Fruit fly (Drosophila melanogaster): ENCODE measurements around the gene Ilp2.

The Ilp2 gene

dm6 chr3L:9776804-9777393, 22.6 kb upstream of the Ilp2 start:
- TF ChIP-seq CG4328 (GFP tag; optimal IDR thresholded peaks at IDR 0.05) (no peak), Ets97D (GFP tag; optimal IDR thresholded peaks at IDR 0.05) (no peak), Xrp1 (GFP tag; IDR thresholded peaks at IDR 0.05) (no peak), CG9797 (GFP tag; optimal IDR thresholded peaks at IDR 0.05) (no peak), CG18764 (GFP tag; optimal IDR thresholded peaks at IDR 0.05) (no peak), H15 (GFP tag; IDR thresholded peaks at IDR 0.05) (no peak), CG5953 (GFP tag; IDR thresholded peaks at IDR 0.05) (no peak), vvl (GFP tag; IDR thresholded peaks at IDR 0.05) (no peak), CG3995 (GFP tag; optimal IDR thresholded peaks at IDR 0.05) (peak; percentile 71), zfh1 (GFP tag; IDR thresholded peaks at IDR 0.05) (0 out of 3 replicates have a peak, but pooled peaks have one; percentile 8), HmgD (GFP tag; optimal IDR thresholded peaks at IDR 0.05) (no peak), CG32532 (GFP tag; IDR thresholded peaks at IDR 0.05) (0 out of 2 replicates have a peak, but pooled peaks have one; percentile 24), CG1832 (GFP tag; optimal IDR thresholded peaks at IDR 0.05) (peak; percentile 1), CG10959 (GFP tag; IDR thresholded peaks at IDR 0.05) (no peak), CG13624 (GFP tag; optimal IDR thresholded peaks at IDR 0.05) (no peak), ssp (GFP tag; IDR thresholded peaks at IDR 0.05) (no peak), crp (GFP tag; optimal IDR thresholded peaks at IDR 0.05) (no peak), Hr3 (GFP tag; optimal IDR thresholded peaks at IDR 0.05) (no peak), tx (GFP tag; optimal IDR thresholded peaks at IDR 0.05) (no peak), psq (GFP tag; optimal IDR thresholded peaks at IDR 0.05) (no peak), gsb (GFP tag; IDR thresholded peaks at IDR 0.05) (0 out of 2 replicates have a peak, but pooled peaks have one; percentile 8), run (tag; optimal IDR thresholded peaks at IDR 0.05) (no peak), slbo (GFP tag; IDR thresholded peaks at IDR 0.05) (no peak), crol (GFP tag; IDR thresholded peaks at IDR 0.05) (peak; percentile 61), prd (optimal IDR thresholded peaks at IDR 0.05) (no peak), prd (GFP tag; IDR thresholded peaks at IDR 0.05) (0 out of 3 replicates have a peak, but pooled peaks have one; percentile 11), Dbx (GFP tag; IDR thresholded peaks at IDR 0.05) (0 out of 3 replicates have a peak, but pooled peaks have one; percentile 11), Rfx (GFP tag; IDR thresholded peaks at IDR 0.05) (no peak), CG16779 (GFP tag; IDR thresholded peaks at IDR 0.05) (no peak), cwo (GFP tag; optimal IDR thresholded peaks at IDR 0.05) (peak; percentile 71), dati (GFP tag; IDR thresholded peaks at IDR 0.05) (no peak), br (optimal IDR thresholded peaks at IDR 0.05) (no peak), seq (GFP tag; IDR thresholded peaks at IDR 0.05) (no peak), disco-r (GFP tag; optimal IDR thresholded peaks at IDR 0.05) (no peak), exex (tag; optimal IDR thresholded peaks at IDR 0.05) (no peak), z (GFP tag; IDR thresholded peaks at IDR 0.05) (peak; percentile 32; the same call in 1 of the 3 replicates), Fer2 (tag; optimal IDR thresholded peaks at IDR 0.05) (no peak), chinmo (GFP tag; IDR thresholded peaks at IDR 0.05; ENCODE audit: partially characterized antibody) (0 out of 4 replicates have a peak, but pooled peaks have one; percentile 11), B-H1 (GFP tag; IDR thresholded peaks at IDR 0.05) (no peak), CG30431 (GFP tag; optimal IDR thresholded peaks at IDR 0.05) (no peak), CG18011 (GFP tag; optimal IDR thresholded peaks at IDR 0.05) (no peak)

- TF ChIP-seq Sox100B (GFP tag; optimal IDR thresholded peaks at IDR 0.05) = no peak
- TF ChIP-seq NFAT (GFP tag; IDR thresholded peaks at IDR 0.05) = no peak
- TF ChIP-seq bbx (GFP tag; IDR thresholded peaks at IDR 0.05; ENCODE audit: partially characterized antibody) = no peak
- TF ChIP-seq z (GFP tag; IDR thresholded peaks at IDR 0.05) = peak; percentile 90
- peak; percentile 39 for TF ChIP-seq Bgb (GFP tag; IDR thresholded peaks at IDR 0.05; ENCODE audit: partially characterized antibody)
- 0 out of 4 replicates have a peak, but pooled peaks have one; percentile 47 for TF ChIP-seq chinmo (GFP tag; IDR thresholded peaks at IDR 0.05; ENCODE audit: partially characterized antibody)
- TF ChIP-seq scrt (GFP tag; optimal IDR thresholded peaks at IDR 0.05) = peak; percentile 33
Observed at dm6 chr3L:9786746-9787145, 12.8 kb upstream of the Ilp2 start, which contains the start of gene CG32052. TSS of gene CG32052 (plus strand) at chr3L:9787046.
